Fruit fly (Drosophila melanogaster): ENCODE data around the gene beat-Ic.

Gene beat-Ic

dm6 chr2L:16000199-16000598 lies at the start of gene beat-Ic:
Gene beat-Ic (plus strand): TSS chr2L:16000291.
- TF ChIP-seq Hr83 (GFP tag; optimal IDR thresholded peaks at IDR 0.05; ENCODE audit: poor library complexity, severe bottlenecking) = no peak
- TF ChIP-seq ey (GFP tag; optimal IDR thresholded peaks at IDR 0.05) = no peak
- TF ChIP-seq Hr78 (GFP tag; optimal IDR thresholded peaks at IDR 0.05) = no peak
- TF ChIP-seq Jra (GFP tag; optimal IDR thresholded peaks at IDR 0.05) = no peak
- no peak for TF ChIP-seq br (GFP tag; optimal IDR thresholded peaks at IDR 0.05)
- no peak for TF ChIP-seq OdsH (GFP tag; optimal IDR thresholded peaks at IDR 0.05)
- TF ChIP-seq Mio (GFP tag; optimal IDR thresholded peaks at IDR 0.05) = no peak
- no peak for TF ChIP-seq usp (GFP tag; optimal IDR thresholded peaks at IDR 0.05)
- no peak for TF ChIP-seq CG32264 (GFP tag; optimal IDR thresholded peaks at IDR 0.05)
- TF ChIP-seq Dif (GFP tag; optimal IDR thresholded peaks at IDR 0.05; ENCODE audit: partially characterized antibody) = no peak
- TF ChIP-seq fru (GFP tag; optimal IDR thresholded peaks at IDR 0.05) = no peak
- TF ChIP-seq CG9705 (GFP tag; optimal IDR thresholded peaks at IDR 0.05) = no peak

DNA sequence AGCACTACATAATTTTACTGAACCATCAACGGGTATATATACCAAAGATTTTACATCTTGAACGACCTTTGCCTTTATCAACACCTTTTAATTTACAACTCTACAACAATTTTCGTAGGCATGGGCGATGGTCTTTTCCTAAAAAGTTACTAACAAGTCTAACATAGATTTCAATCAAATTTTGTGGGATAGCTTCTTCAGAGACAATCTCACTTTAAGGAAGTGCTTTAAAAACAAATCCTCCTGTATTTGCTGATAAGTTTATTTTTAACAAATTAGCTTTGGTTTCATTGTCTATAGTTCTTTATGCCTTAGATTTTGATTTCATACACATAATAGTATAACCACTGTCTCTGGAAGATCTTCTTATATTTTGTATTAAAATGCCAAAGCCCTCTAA lies 42.5 kb upstream of the beat-Ic start, which contains the start of gene CG18063:
Gene CG18063, plus strand, starts transcription at position 301 of the 400 bp plus-strand sequence.
- TF ChIP-seq Mio (GFP tag; optimal IDR thresholded peaks at IDR 0.05) (no peak), Myc (optimal IDR thresholded peaks at IDR 0.05) (no peak), Rel (GFP tag; optimal IDR thresholded peaks at IDR 0.05) (no peak), Rel (tag; optimal IDR thresholded peaks at IDR 0.05) (no peak), Vsx2 (GFP tag; optimal IDR thresholded peaks at IDR 0.05; ENCODE audit: partially characterized antibody) (no peak), CG9705 (GFP tag; optimal IDR thresholded peaks at IDR 0.05) (no peak), h (GFP tag; optimal IDR thresholded peaks at IDR 0.05) (no peak), foxo (GFP tag; optimal IDR thresholded peaks at IDR 0.05) (no peak), Dif (GFP tag; optimal IDR thresholded peaks at IDR 0.05; ENCODE audit: partially characterized antibody) (no peak), br (GFP tag; optimal IDR thresholded peaks at IDR 0.05) (no peak), usp (GFP tag; optimal IDR thresholded peaks at IDR 0.05) (no peak), brk (GFP tag; optimal IDR thresholded peaks at IDR 0.05) (no peak), sage (GFP tag; optimal IDR thresholded peaks at IDR 0.05) (no peak)

DNA sequence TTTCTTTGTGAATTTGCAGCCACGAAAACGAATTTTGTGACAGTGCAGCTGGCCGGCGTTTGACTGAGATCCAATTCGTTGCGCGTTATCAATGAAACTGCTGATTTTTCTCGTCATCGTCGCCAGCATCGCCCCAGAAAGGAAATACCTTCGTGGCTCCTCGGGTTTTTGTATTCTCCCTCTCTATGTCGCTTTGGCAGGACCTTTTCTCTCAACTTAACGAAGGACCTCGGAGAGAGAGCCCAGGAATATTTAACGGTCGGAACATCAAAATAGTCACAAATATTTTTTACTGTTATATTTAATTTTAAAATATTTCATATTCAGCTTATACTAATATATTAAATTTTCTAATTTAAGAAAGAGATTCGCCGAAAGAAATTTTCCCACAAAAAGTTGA lies 37.8 kb upstream of the beat-Ic start, which contains the start of gene beat-Ib:
Gene beat-Ib, minus strand, starts transcription at position 101 of the 400 bp plus-strand sequence.
- TF ChIP-seq HLH106 (tag; optimal IDR thresholded peaks at IDR 0.05) (no peak), woc (GFP tag; optimal IDR thresholded peaks at IDR 0.05) (no peak), Dfd (GFP tag; optimal IDR thresholded peaks at IDR 0.05) (no peak), Dif (GFP tag; optimal IDR thresholded peaks at IDR 0.05; ENCODE audit: partially characterized antibody) (no peak), Abd-B (GFP tag; optimal IDR thresholded peaks at IDR 0.05) (no peak), tai (GFP tag; optimal IDR thresholded peaks at IDR 0.05) (no peak), Mio (GFP tag; optimal IDR thresholded peaks at IDR 0.05) (no peak), sv (GFP tag; optimal IDR thresholded peaks at IDR 0.05) (no peak), h (GFP tag; optimal IDR thresholded peaks at IDR 0.05) (no peak), psq (GFP tag; optimal IDR thresholded peaks at IDR 0.05) (no peak), pan (optimal IDR thresholded peaks at IDR 0.05) (no peak), Hnf4 (GFP tag; optimal IDR thresholded peaks at IDR 0.05) (no peak), dmrt93B (GFP tag; optimal IDR thresholded peaks at IDR 0.05) (no peak), OdsH (GFP tag; optimal IDR thresholded peaks at IDR 0.05) (no peak), usp (GFP tag; optimal IDR thresholded peaks at IDR 0.05) (no peak), CG32264 (GFP tag; optimal IDR thresholded peaks at IDR 0.05) (no peak), dl (GFP tag; optimal IDR thresholded peaks at IDR 0.05; ENCODE audit: insufficient read depth in 1 of 2, partially characterized antibody in 2 of 2) (no peak), GATAd (GFP tag; optimal IDR thresholded peaks at IDR 0.05) (no peak), Jra (GFP tag; optimal IDR thresholded peaks at IDR 0.05) (no peak)

DNA sequence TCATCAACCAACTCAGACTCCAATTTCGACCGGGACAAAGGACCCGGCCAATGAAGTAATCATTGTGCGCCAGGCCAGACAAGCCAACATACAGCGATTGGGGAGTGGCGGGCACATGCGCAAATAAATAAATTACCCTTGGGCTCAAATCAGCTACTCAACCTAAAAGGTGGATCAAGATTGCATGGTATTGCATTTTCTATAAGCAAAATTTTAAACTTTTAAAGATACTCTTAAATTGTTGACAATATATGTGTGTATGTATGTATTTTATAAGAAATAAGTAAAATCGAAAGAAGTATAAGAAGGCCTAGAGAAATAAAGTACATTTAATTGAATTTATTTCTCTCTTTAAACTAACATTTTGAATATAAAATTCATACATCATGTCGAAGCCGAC lies 20.9 kb upstream of the beat-Ic start, which contains the start of gene CG10839:
Gene CG10839, plus strand, starts transcription at position 301 of the 400 bp plus-strand sequence.
- TF ChIP-seq Rel (GFP tag; optimal IDR thresholded peaks at IDR 0.05) (no peak), Rel (tag; optimal IDR thresholded peaks at IDR 0.05) (no peak), CrebA (GFP tag; optimal IDR thresholded peaks at IDR 0.05; ENCODE audit: borderline replicate concordance) (no peak), ey (GFP tag; optimal IDR thresholded peaks at IDR 0.05) (no peak), rgr (GFP tag; optimal IDR thresholded peaks at IDR 0.05) (no peak), Sp1 (GFP tag; optimal IDR thresholded peaks at IDR 0.05) (no peak), tai (GFP tag; optimal IDR thresholded peaks at IDR 0.05) (no peak), brk (GFP tag; optimal IDR thresholded peaks at IDR 0.05) (no peak), CG9705 (GFP tag; optimal IDR thresholded peaks at IDR 0.05) (no peak), h (GFP tag; optimal IDR thresholded peaks at IDR 0.05) (no peak), Dif (GFP tag; optimal IDR thresholded peaks at IDR 0.05; ENCODE audit: partially characterized antibody) (no peak), sv (GFP tag; optimal IDR thresholded peaks at IDR 0.05) (no peak), Vsx2 (GFP tag; optimal IDR thresholded peaks at IDR 0.05; ENCODE audit: partially characterized antibody) (no peak), psq (GFP tag; optimal IDR thresholded peaks at IDR 0.05) (no peak), lola (GFP tag; optimal IDR thresholded peaks at IDR 0.05) (no peak), OdsH (GFP tag; optimal IDR thresholded peaks at IDR 0.05) (no peak)

All from whole organism, wandering third instar larva.